Worm (Caenorhabditis elegans) whole organism, L3 larva: ENCODE measurements around the gene vamp-7.

Experiments used
- elt-3 ChIP-seq, 3 experiments: fragments of 150-350 bp in 1 of 3; sonication (generic microtip) in 2 of 3; optimal IDR thresholded peaks; 2 replicates in 2 of 3; 4 replicates in 1 of 3; lab custom pipeline; 2014 to 2017; ENCODE audit warnings: missing biosample characterization in 3 of 3, missing genetic modification characterization in 3 of 3
- fkh-2 ChIP-seq: fragments of 150-350 bp; optimal IDR thresholded peaks from 2 replicates; lab custom pipeline; 2014; ENCODE audit warnings: missing biosample characterization, missing genetic modification reagents, missing genetic modification characterization
- fos-1 ChIP-seq: fragments of 150-350 bp; optimal IDR thresholded peaks from 2 replicates; lab custom pipeline; 2014; ENCODE audit warnings: missing biosample characterization, missing genetic modification characterization
- pqm-1 ChIP-seq: fragments of 150-350 bp; optimal IDR thresholded peaks from 2 replicates; lab custom pipeline; 2017; ENCODE audit warnings: missing biosample characterization, missing genetic modification characterization, inconsistent platforms
- snpc-4 ChIP-seq: fragments of 150-350 bp; optimal IDR thresholded peaks from 2 replicates; lab custom pipeline; 2014; ENCODE audit warnings: missing biosample characterization, missing genetic modification characterization
- ztf-11 ChIP-seq: fragments of 150-350 bp; optimal IDR thresholded peaks from 2 replicates; lab custom pipeline; 2014; ENCODE audit warnings: missing biosample characterization, missing genetic modification characterization

DNA sequence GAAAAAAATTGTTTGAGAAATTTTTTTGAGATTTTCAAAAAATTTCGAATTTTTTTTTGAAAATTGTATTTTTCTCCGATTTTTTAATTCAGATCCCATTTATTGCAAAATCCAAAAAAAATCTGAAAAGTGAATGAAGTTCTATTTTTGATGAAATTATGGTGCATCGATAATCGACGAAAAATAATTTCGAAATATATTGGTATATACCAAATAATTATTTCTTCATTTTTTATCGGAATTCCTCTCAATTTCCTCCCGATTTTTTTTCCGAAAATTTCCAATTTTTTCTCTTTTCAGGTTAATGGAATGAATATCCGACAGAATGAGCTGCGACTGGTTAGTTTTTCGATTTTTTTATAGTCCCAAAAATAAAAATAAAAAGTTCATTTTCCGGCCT is 7.0 kb upstream of the vamp-7 start, which contains the start of gene epg-9:
- TF ChIP-seq elt-3 (tag; optimal IDR thresholded peaks at IDR 0.05; lab: Kevin White, UChicago) (no peak), fkh-2 (no peak), pqm-1 (tag; lab: Kevin White, UChicago) (no peak), snpc-4 (tag; lab: Kevin White, UChicago) (no peak), fos-1 (tag; lab: Kevin White, UChicago) (no peak), ztf-11 (tag; lab: Kevin White, UChicago) (no peak)
